Fruit fly (Drosophila melanogaster): ENCODE measurements around the gene CG3437.

Gene CG3437

dm6 chr3L:9426656-9427294 is 30.7 kb downstream of the CG3437 start, which contains the start of the genes Atat and Shc (continued):
- peak; percentile 96 for TF ChIP-seq CG11560 (tag; IDR thresholded peaks at IDR 0.05)
- TF ChIP-seq CG32772 (GFP tag; IDR thresholded peaks at IDR 0.05) = peak; percentile 100
- TF ChIP-seq cato (GFP tag; optimal IDR thresholded peaks at IDR 0.05; ENCODE audit: borderline replicate concordance) = peak; percentile 99
- TF ChIP-seq CG6254 (GFP tag; optimal IDR thresholded peaks at IDR 0.05) = peak; percentile 90
- TF ChIP-seq run (tag; optimal IDR thresholded peaks at IDR 0.05) = peak; percentile 94
- peak; percentile 95 for TF ChIP-seq Bdp1 (GFP tag; optimal IDR thresholded peaks at IDR 0.05)
- TF ChIP-seq E2f1 (GFP tag; IDR thresholded peaks at IDR 0.05) = peak; percentile 99
- TF ChIP-seq ERR (GFP tag; optimal IDR thresholded peaks at IDR 0.05) = peak; percentile 99
- TF ChIP-seq corto (GFP tag; optimal IDR thresholded peaks at IDR 0.05) = peak; percentile 89
- peak; percentile 98 for TF ChIP-seq sima (GFP tag; optimal IDR thresholded peaks at IDR 0.05)
- peak; percentile 99 for TF ChIP-seq jing (GFP tag; optimal IDR thresholded peaks at IDR 0.05)
- peak; percentile 100 for TF ChIP-seq Abd-B (GFP tag; optimal IDR thresholded peaks at IDR 0.05)
- peak; percentile 87 for TF ChIP-seq CG10321 (GFP tag; IDR thresholded peaks at IDR 0.05)
- TF ChIP-seq eve (GFP tag; optimal IDR thresholded peaks at IDR 0.05) = peak in 1 of 2 experiments; percentile 96
- peak; percentile 99 for TF ChIP-seq Ravus (GFP tag; IDR thresholded peaks at IDR 0.05)
- peak; percentile 100 for TF ChIP-seq MBD-R2 (GFP tag; IDR thresholded peaks at IDR 0.05)
- peak; percentile 99 for TF ChIP-seq CG14050 (GFP tag; IDR thresholded peaks at IDR 0.05)
- peak; percentile 12 for TF ChIP-seq CG15479 (GFP tag; optimal IDR thresholded peaks at IDR 0.05)
- TF ChIP-seq toy (GFP tag; IDR thresholded peaks at IDR 0.05) = peak; percentile 99
- TF ChIP-seq CG17359 (tag; optimal IDR thresholded peaks at IDR 0.05) = peak; percentile 98
- TF ChIP-seq HmgZ (tag; optimal IDR thresholded peaks at IDR 0.05) = peak; percentile 100
- peak; percentile 99 for TF ChIP-seq CG10209 (GFP tag; optimal IDR thresholded peaks at IDR 0.05)
- peak; percentile 96 for TF ChIP-seq Blimp-1 (GFP tag; optimal IDR thresholded peaks at IDR 0.05)
- peak; percentile 99 for TF ChIP-seq gem (tag; optimal IDR thresholded peaks at IDR 0.05)
- TF ChIP-seq CG13296 (GFP tag; optimal IDR thresholded peaks at IDR 0.05) = peak; percentile 97
- TF ChIP-seq her (GFP tag; optimal IDR thresholded peaks at IDR 0.05) = peak; percentile 97
- peak; percentile 96 for TF ChIP-seq org-1 (GFP tag; optimal IDR thresholded peaks at IDR 0.05)
- peak; percentile 96 for TF ChIP-seq CG18262 (tag; optimal IDR thresholded peaks at IDR 0.05)
- TF ChIP-seq CG6689 (GFP tag; IDR thresholded peaks at IDR 0.05) = peak; percentile 99
- no peak for TF ChIP-seq h (optimal IDR thresholded peaks at IDR 0.05)
- TF ChIP-seq Mad (GFP tag; optimal IDR thresholded peaks at IDR 0.05) = peak; percentile 99
- peak; percentile 98 for TF ChIP-seq aop (GFP tag; IDR thresholded peaks at IDR 0.05)
- TF ChIP-seq ac (GFP tag; optimal IDR thresholded peaks at IDR 0.05) = peak; percentile 92
- peak; percentile 99 for TF ChIP-seq CG17612 (GFP tag; IDR thresholded peaks at IDR 0.05)
- peak; percentile 98 for TF ChIP-seq CG43689 (GFP tag; IDR thresholded peaks at IDR 0.05)
- TF ChIP-seq cas (GFP tag; IDR thresholded peaks at IDR 0.05) = peak; percentile 99
- peak; percentile 99 for TF ChIP-seq CG11398 (GFP tag; optimal IDR thresholded peaks at IDR 0.05)
- peak; percentile 72 for TF ChIP-seq bigmax (GFP tag; optimal IDR thresholded peaks at IDR 0.05)
- peak; percentile 99 for TF ChIP-seq repo (GFP tag; optimal IDR thresholded peaks at IDR 0.05)
- peak; percentile 97 for TF ChIP-seq CG10979 (tag; optimal IDR thresholded peaks at IDR 0.05)
- peak; percentile 98 for TF ChIP-seq CG18476 (GFP tag; optimal IDR thresholded peaks at IDR 0.05)
- TF ChIP-seq wek (GFP tag; optimal IDR thresholded peaks at IDR 0.05) = peak; percentile 83
- TF ChIP-seq Fer3 (tag; optimal IDR thresholded peaks at IDR 0.05) = peak; percentile 99
- peak; percentile 99 to 100 for TF ChIP-seq chif (GFP tag; optimal IDR thresholded peaks at IDR 0.05)
- TF ChIP-seq hkb (optimal IDR thresholded peaks at IDR 0.05) = peak; percentile 90
- peak; percentile 98 for TF ChIP-seq hkb (GFP tag; IDR thresholded peaks at IDR 0.05)
- peak; percentile 81 for TF ChIP-seq CG4707 (GFP tag; optimal IDR thresholded peaks at IDR 0.05)
- peak; percentile 99 for TF ChIP-seq disco-r (GFP tag; optimal IDR thresholded peaks at IDR 0.05)
- peak; percentile 98 for TF ChIP-seq NC2α (GFP tag; optimal IDR thresholded peaks at IDR 0.05)
- peak; percentile 95 for TF ChIP-seq unc-4 (GFP tag; IDR thresholded peaks at IDR 0.05; ENCODE audit: partially characterized antibody)
- peak; percentile 98 for TF ChIP-seq Fer1 (GFP tag; optimal IDR thresholded peaks at IDR 0.05)
